Worm (Caenorhabditis elegans) whole organism, L4 larva: ENCODE data around the gene F08D12.12.

Source experiments
- D1046.2 ChIP-seq: fragments of 200-800 bp; sonication (Bioruptor generic); IDR thresholded peaks from 2 replicates; pipeline ENCODE4 v1.3.6; 2022; ENCODE audit warnings: missing genetic modification characterization, missing compliant biosample characterization
- F10B5.3 ChIP-seq: sonication (generic microtip); optimal IDR thresholded peaks from 2 replicates; lab custom pipeline; 2016; ENCODE audit warnings: mild to moderate bottlenecking, missing genetic modification characterization, missing compliant biosample characterization
- F26F4.8 ChIP-seq: fragments of 200-800 bp; sonication (Bioruptor generic); conservative IDR thresholded peaks from 2 replicates; pipeline ENCODE4 v1.3.6; 2022; ENCODE audit warnings: missing genetic modification characterization, missing compliant biosample characterization
- ces-1 ChIP-seq: fragments of 150-350 bp; sonication (generic microtip); optimal IDR thresholded peaks from 4 replicates; lab custom pipeline; 2014; ENCODE audit warnings: missing biosample characterization, missing genetic modification reagents, missing genetic modification characterization
- egl-27 ChIP-seq: sonication (generic microtip); optimal IDR thresholded peaks from 3 replicates; lab custom pipeline; 2017; ENCODE audit warnings: missing biosample characterization, missing genetic modification reagents, missing genetic modification characterization
- hif-1 ChIP-seq, 2 experiments: sonication (generic microtip); optimal IDR thresholded peaks; 2 replicates each; lab custom pipeline; 2016 to 2017; ENCODE audit warnings: missing compliant biosample characterization in 2 of 2, missing genetic modification characterization in 2 of 2, missing genetic modification reagents in 2 of 2, missing genotype in 2 of 2, mild to moderate bottlenecking in 1 of 2
- lin-1 ChIP-seq: fragments of 200-800 bp; sonication (Bioruptor generic); IDR thresholded peaks from 2 replicates; pipeline ENCODE4 v1.3.6; 2022; ENCODE audit warnings: missing genetic modification reagents, missing genetic modification characterization, missing compliant biosample characterization
- mdt-29 ChIP-seq: fragments of 200-800 bp; sonication (Bioruptor generic); IDR thresholded peaks from 2 replicates; pipeline ENCODE4 v1.3.6; 2022; ENCODE audit warnings: missing genetic modification reagents, missing genetic modification characterization, missing compliant biosample characterization
- nhr-10 ChIP-seq: fragments of 150-350 bp; optimal IDR thresholded peaks from 2 replicates; lab custom pipeline; 2014; ENCODE audit warnings: missing biosample characterization, missing genetic modification characterization
- nhr-25 ChIP-seq: sonication (generic microtip); optimal IDR thresholded peaks from 2 replicates; lab custom pipeline; 2017; ENCODE audit warnings: missing genetic modification characterization, mild to moderate bottlenecking, missing compliant biosample characterization, antibody characterized with exemption, moderate library complexity, borderline replicate concordance; ENCODE audit not compliant: insufficient read depth
- nhr-28 ChIP-seq: fragments of 150-350 bp; optimal IDR thresholded peaks from 2 replicates; lab custom pipeline; 2014; ENCODE audit warnings: missing biosample characterization, missing genetic modification characterization
- snpc-4 ChIP-seq: fragments of 150-350 bp; optimal IDR thresholded peaks from 2 replicates; lab custom pipeline; 2014; ENCODE audit warnings: missing biosample characterization, missing genetic modification characterization
- tra-1 ChIP-seq: fragments of 200-800 bp; sonication (Bioruptor generic); IDR thresholded peaks from 2 replicates; pipeline ENCODE4 v1.3.6; 2022; ENCODE audit warnings: missing genetic modification reagents, missing genetic modification characterization, missing compliant biosample characterization

ce11 chrII:2783380-2783779 lies 3.5 kb downstream of the F08D12.12 start:
- no peak for TF ChIP-seq snpc-4
- TF ChIP-seq hif-1 (tag; optimal IDR thresholded peaks at IDR 0.05; lab: Kevin White, UChicago) = no peak
- TF ChIP-seq F26F4.8 (GFP tag; lab: Robert Waterston, UW) = no peak
- TF ChIP-seq D1046.2 (GFP tag; lab: Robert Waterston, UW) = no peak
- no peak for TF ChIP-seq lin-1
- TF ChIP-seq F10B5.3 (tag; lab: Kevin White, UChicago) = no peak
- TF ChIP-seq nhr-28 = no peak
- no peak for TF ChIP-seq egl-27 (tag; lab: Kevin White, UChicago)
- TF ChIP-seq nhr-10 (tag; lab: Kevin White, UChicago) = no peak
- TF ChIP-seq nhr-25 = no peak
- TF ChIP-seq mdt-29 (GFP tag; lab: Robert Waterston, UW) = no peak
- TF ChIP-seq tra-1 (GFP tag; lab: Robert Waterston, UW) = no peak
- no peak for TF ChIP-seq ces-1 (GFP tag; lab: Kevin White, UChicago)
